Worm (Caenorhabditis elegans) whole organism, L3 larva: ENCODE measurements around the gene cest-9.1.
A peak's percentile ranks its signal among the peaks of the same experiment; 100 is the strongest.

Experiments
- ceh-82 ChIP-seq: fragments of 150-350 bp; optimal IDR thresholded peaks from 2 replicates; lab custom pipeline; 2014; ENCODE audit warnings: missing biosample characterization, missing genetic modification characterization
- fkh-10 ChIP-seq: sonication (generic microtip); optimal IDR thresholded peaks from 2 replicates; lab custom pipeline; 2017; ENCODE audit warnings: missing biosample characterization, missing genetic modification reagents, missing genetic modification characterization
- lin-15B ChIP-seq: fragments of 150-350 bp; optimal IDR thresholded peaks from 2 replicates; lab custom pipeline; 2014; ENCODE audit warnings: missing biosample characterization, missing genetic modification characterization
- nhr-23 ChIP-seq: fragments of 150-350 bp; optimal IDR thresholded peaks from 2 replicates; lab custom pipeline; 2014; ENCODE audit warnings: missing biosample characterization, missing genetic modification reagents, missing genetic modification characterization
- nhr-237 ChIP-seq: fragments of 150-350 bp; optimal IDR thresholded peaks from 2 replicates; lab custom pipeline; 2014; ENCODE audit warnings: missing biosample characterization, missing genetic modification characterization
- pha-4 ChIP-seq: fragments of 150-350 bp; optimal IDR thresholded peaks from 2 replicates; lab custom pipeline; 2014; ENCODE audit warnings: missing biosample characterization, missing genetic modification reagents, missing genetic modification characterization
- skn-1 ChIP-seq: fragments of 150-350 bp; optimal IDR thresholded peaks from 2 replicates; lab custom pipeline; 2014; ENCODE audit warnings: missing biosample characterization, missing genetic modification characterization
- snpc-4 ChIP-seq: fragments of 150-350 bp; optimal IDR thresholded peaks from 2 replicates; lab custom pipeline; 2014; ENCODE audit warnings: missing biosample characterization, missing genetic modification characterization

DNA sequence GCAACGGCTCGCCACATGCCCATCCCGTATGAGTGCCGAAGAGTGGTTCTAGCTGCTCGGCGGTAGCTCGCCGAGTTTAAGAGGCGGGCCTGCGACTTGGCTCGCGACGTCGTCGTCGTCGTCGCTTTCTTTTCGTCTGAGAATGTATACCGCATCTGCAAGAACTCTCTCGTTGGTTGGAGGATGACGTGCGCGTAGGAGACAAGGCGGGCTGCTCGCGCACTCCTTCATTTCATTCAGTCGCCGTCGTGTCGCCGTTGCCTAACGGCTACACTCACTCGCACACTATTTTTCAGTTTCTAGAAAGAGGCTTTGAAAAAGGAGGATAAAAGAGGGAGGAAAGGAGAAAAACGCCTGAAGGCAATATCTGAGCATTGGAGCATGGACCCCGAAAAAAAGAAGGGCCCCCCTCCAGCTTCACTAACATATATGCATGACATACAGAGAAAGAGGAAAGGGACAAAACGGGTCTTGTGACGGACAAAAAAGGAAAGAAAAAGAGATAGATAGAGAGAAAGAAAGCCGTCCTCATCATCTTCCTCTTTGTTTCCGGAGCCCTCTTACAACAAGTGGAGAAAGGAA lies 20.4 kb upstream of the cest-9.1 start:
- TF ChIP-seq fkh-10 (GFP tag; lab: Kevin White, UChicago): peak; percentile 98
- TF ChIP-seq skn-1 (tag; lab: Kevin White, UChicago): peak; percentile 25
- TF ChIP-seq nhr-23: no peak
- TF ChIP-seq lin-15B (tag; lab: Kevin White, UChicago): no peak
- TF ChIP-seq ceh-82 (tag; lab: Kevin White, UChicago): no peak
- no peak for TF ChIP-seq snpc-4 (tag; lab: Kevin White, UChicago)
- no peak for TF ChIP-seq pha-4 (tag; lab: Kevin White, UChicago)
- no peak for TF ChIP-seq nhr-237
